Fruit fly (Drosophila melanogaster): ENCODE data around the gene PIG-Wa.

The PIG-Wa gene

dm6 chr2L:2427384-2428208, 44.6 kb downstream of the PIG-Wa start:
- no peak for TF ChIP-seq tgo (GFP tag; IDR thresholded peaks at IDR 0.05)
- peak; percentile 39; the same call in 1 of the 2 replicates for TF ChIP-seq vvl (GFP tag; IDR thresholded peaks at IDR 0.05)
- TF ChIP-seq lola (GFP tag; optimal IDR thresholded peaks at IDR 0.05), result no peak
- TF ChIP-seq kay (GFP tag; optimal IDR thresholded peaks at IDR 0.05), result no peak
- peak; percentile 3 for TF ChIP-seq CG11504 (tag; optimal IDR thresholded peaks at IDR 0.05)
- peak; percentile 60 for TF ChIP-seq sens (GFP tag)
- TF ChIP-seq chinmo (GFP tag; IDR thresholded peaks at IDR 0.05; ENCODE audit: partially characterized antibody), result peak; percentile 75; the same call in 1 of the 4 replicates
- TF ChIP-seq Trl (optimal IDR thresholded peaks at IDR 0.05), result peak in 1 of 2 experiments; percentile 52
- TF ChIP-seq Trl (GFP tag; optimal IDR thresholded peaks at IDR 0.05), result no peak
- TF ChIP-seq cg (GFP tag; optimal IDR thresholded peaks at IDR 0.05), result peak; percentile 50
- no peak for TF ChIP-seq Kr (GFP tag; optimal IDR thresholded peaks at IDR 0.05)
- TF ChIP-seq abd-A (tag; optimal IDR thresholded peaks at IDR 0.05), result peak; percentile 78
- peak; percentile 100 for TF ChIP-seq pros (GFP tag; optimal IDR thresholded peaks at IDR 0.05)
- TF ChIP-seq Awh (GFP tag; IDR thresholded peaks at IDR 0.05), result peak; percentile 43; the same call in 1 of the 2 replicates
- TF ChIP-seq Med (GFP tag), result peak; percentile 37
- peak; percentile 81 for TF ChIP-seq z (GFP tag; IDR thresholded peaks at IDR 0.05)
- TF ChIP-seq repo (GFP tag; optimal IDR thresholded peaks at IDR 0.05), result no peak

- peak in 1 of 2 experiments; percentile 22 for TF ChIP-seq Trl (optimal IDR thresholded peaks at IDR 0.05)
- no peak for TF ChIP-seq Trl (GFP tag; optimal IDR thresholded peaks at IDR 0.05)
- TF ChIP-seq CG17802 (tag; optimal IDR thresholded peaks at IDR 0.05), result no peak
- peak; percentile 84; the same call in 2 of the 3 replicates for TF ChIP-seq CG6175 (GFP tag; IDR thresholded peaks at IDR 0.05)
- TF ChIP-seq CG2678 (tag; optimal IDR thresholded peaks at IDR 0.05), result no peak
- TF ChIP-seq Aef1 (GFP tag; IDR thresholded peaks at IDR 0.05), result 0 out of 3 replicates have a peak, but pooled peaks have one; percentile 15
- peak; percentile 39 for TF ChIP-seq Adf1 (GFP tag; IDR thresholded peaks at IDR 0.05)
- peak; percentile 11 for TF ChIP-seq cg (GFP tag; optimal IDR thresholded peaks at IDR 0.05)
- peak; percentile 23 for TF ChIP-seq CG8478 (optimal IDR thresholded peaks at IDR 0.05)
- no peak for TF ChIP-seq CG17912 (GFP tag; optimal IDR thresholded peaks at IDR 0.05)
- TF ChIP-seq Elba2 (GFP tag; optimal IDR thresholded peaks at IDR 0.05), result no peak
- peak; percentile 31; the same call in 1 of the 2 replicates for TF ChIP-seq sob (GFP tag; IDR thresholded peaks at IDR 0.05)
- TF ChIP-seq Deaf1 (tag; optimal IDR thresholded peaks at IDR 0.05), result peak; percentile 44
- no peak for TF ChIP-seq CG8765 (GFP tag; IDR thresholded peaks at IDR 0.05)
- no peak for TF ChIP-seq Ets97D (GFP tag; optimal IDR thresholded peaks at IDR 0.05)
- TF ChIP-seq Kr (GFP tag; optimal IDR thresholded peaks at IDR 0.05), result no peak
- TF ChIP-seq CG3163 (GFP tag; optimal IDR thresholded peaks at IDR 0.05), result no peak
- no peak for TF ChIP-seq caup (GFP tag; optimal IDR thresholded peaks at IDR 0.05; ENCODE audit: severe bottlenecking)
Observed at dm6 chr2L:2428209-2428488, 45.1 kb downstream of the PIG-Wa start, which contains the start of gene dpp. Gene dpp, plus strand, starts transcription at chr2L:2428372.

DNA sequence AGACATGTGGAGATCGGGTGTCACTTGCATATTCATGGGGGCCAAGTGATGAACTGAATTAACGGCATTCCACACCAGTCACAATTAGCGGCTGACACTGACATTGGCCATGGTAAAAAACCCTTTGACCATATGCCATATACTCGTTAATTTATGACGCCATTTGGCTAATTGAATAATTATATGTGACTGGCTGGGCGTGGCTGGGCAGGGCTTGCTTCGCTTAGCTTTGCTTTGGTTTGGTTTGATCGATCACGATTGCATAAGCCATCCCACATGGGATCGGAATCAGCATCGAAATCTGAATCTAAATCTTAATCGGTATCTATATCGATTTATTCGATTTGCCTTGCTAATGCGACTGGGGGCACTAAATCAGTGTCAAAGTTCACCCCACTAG, 46.6 kb downstream of the PIG-Wa start:
- TF ChIP-seq Awh (GFP tag; IDR thresholded peaks at IDR 0.05) (peak; percentile 77), sd (tag; optimal IDR thresholded peaks at IDR 0.05) (peak; percentile 10), otp (GFP tag; IDR thresholded peaks at IDR 0.05) (no peak)

DNA sequence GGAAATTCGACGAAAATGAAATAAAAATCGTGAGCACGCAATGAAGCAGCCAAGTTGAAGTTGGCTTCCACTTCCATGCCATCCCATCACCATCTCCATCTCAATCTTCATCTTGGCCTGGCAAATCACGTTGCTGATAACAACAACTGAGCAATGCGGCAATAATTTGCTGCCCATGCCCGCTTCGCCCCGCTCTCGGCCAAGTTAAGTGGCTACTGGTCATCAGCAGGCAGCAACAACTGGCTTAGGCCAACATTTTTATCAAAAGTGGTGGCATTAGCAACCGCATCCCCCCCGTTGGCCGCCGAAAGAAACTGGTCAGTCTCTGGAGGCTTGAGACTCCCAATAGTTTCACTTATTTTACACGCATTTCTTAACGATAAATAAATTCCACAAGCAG, 47.2 kb downstream of the PIG-Wa start:
- TF ChIP-seq Adf1 (GFP tag; IDR thresholded peaks at IDR 0.05) (no peak), H2.0 (GFP tag; IDR thresholded peaks at IDR 0.05) (no peak), CG9727 (GFP tag; optimal IDR thresholded peaks at IDR 0.05) (no peak), sd (tag; optimal IDR thresholded peaks at IDR 0.05) (peak; percentile 80), B-H1 (GFP tag; IDR thresholded peaks at IDR 0.05) (no peak), Ravus (GFP tag; IDR thresholded peaks at IDR 0.05) (no peak), CG7556 (GFP tag; optimal IDR thresholded peaks at IDR 0.05) (no peak), CG9437 (GFP tag; optimal IDR thresholded peaks at IDR 0.05) (no peak), CG34376 (GFP tag; optimal IDR thresholded peaks at IDR 0.05) (no peak), CG13624 (GFP tag; optimal IDR thresholded peaks at IDR 0.05) (no peak), CG8290 (GFP tag; optimal IDR thresholded peaks at IDR 0.05) (no peak), CG8290 (tag; optimal IDR thresholded peaks at IDR 0.05) (no peak), CG18764 (GFP tag; optimal IDR thresholded peaks at IDR 0.05) (no peak), pros (GFP tag; optimal IDR thresholded peaks at IDR 0.05) (peak; percentile 93), CG5245 (GFP tag; optimal IDR thresholded peaks at IDR 0.05) (no peak), p53 (GFP tag; optimal IDR thresholded peaks at IDR 0.05) (no peak), CG12769 (tag; optimal IDR thresholded peaks at IDR 0.05) (peak; percentile 36)
